Worm (Caenorhabditis elegans) whole organism, L3 larva: ENCODE results near the gene nspc-4.

Source experiments
- elt-3 ChIP-seq, 3 experiments: fragments of 150-350 bp in 1 of 3; sonication (generic microtip) in 2 of 3; optimal IDR thresholded peaks; 2 replicates in 2 of 3; 4 replicates in 1 of 3; lab custom pipeline; 2014 to 2017; ENCODE audit warnings: missing biosample characterization in 3 of 3, missing genetic modification characterization in 3 of 3
- eor-1 ChIP-seq, 2 experiments: fragments of 150-350 bp; optimal IDR thresholded peaks; 2 replicates each; lab custom pipeline; 2014 to 2018; ENCODE audit warnings: missing biosample characterization in 2 of 2, missing genetic modification characterization in 2 of 2
- fkh-10 ChIP-seq: sonication (generic microtip); optimal IDR thresholded peaks from 2 replicates; lab custom pipeline; 2017; ENCODE audit warnings: missing biosample characterization, missing genetic modification reagents, missing genetic modification characterization
- jun-1 ChIP-seq: fragments of 150-350 bp; optimal IDR thresholded peaks from 2 replicates; lab custom pipeline; 2014; ENCODE audit warnings: missing biosample characterization, missing genetic modification reagents, missing genetic modification characterization
- mdl-1 ChIP-seq: fragments of 150-350 bp; optimal IDR thresholded peaks from 2 replicates; lab custom pipeline; 2014; ENCODE audit warnings: missing biosample characterization, missing genetic modification characterization
- nhr-237 ChIP-seq: fragments of 150-350 bp; optimal IDR thresholded peaks from 2 replicates; lab custom pipeline; 2014; ENCODE audit warnings: missing biosample characterization, missing genetic modification characterization
- skn-1 ChIP-seq: fragments of 150-350 bp; optimal IDR thresholded peaks from 2 replicates; lab custom pipeline; 2014; ENCODE audit warnings: missing biosample characterization, missing genetic modification characterization
- unc-62 ChIP-seq: fragments of 150-350 bp; sonication (generic microtip); optimal IDR thresholded peaks from 4 replicates; lab custom pipeline; 2014; ENCODE audit warnings: missing biosample characterization, missing genetic modification reagents, missing genetic modification characterization
- ztf-4 ChIP-seq: fragments of 150-350 bp; optimal IDR thresholded peaks from 2 replicates; lab custom pipeline; 2014; ENCODE audit warnings: missing biosample characterization, missing genetic modification characterization

DNA sequence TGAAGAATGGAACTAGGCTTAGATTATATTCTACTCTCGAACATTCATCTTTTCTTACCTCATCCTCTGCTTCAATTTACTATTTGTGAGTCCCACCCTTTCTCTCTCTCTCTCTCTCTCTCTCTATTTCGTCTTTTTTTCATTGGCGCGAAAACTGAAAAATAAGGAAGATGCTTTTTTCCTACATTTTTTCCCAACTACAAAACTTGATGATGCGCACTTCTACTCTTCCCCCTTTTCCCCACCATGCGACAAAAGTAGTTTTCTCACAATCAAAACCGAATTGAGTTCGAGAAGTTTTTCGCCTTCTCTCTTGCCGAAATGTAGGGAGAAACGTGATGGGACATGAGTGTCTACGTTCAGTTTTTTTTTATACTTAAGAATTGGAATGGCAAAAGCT, 48.3 kb downstream of the nspc-4 start:
- TF ChIP-seq unc-62 (GFP tag; lab: Kevin White, UChicago) (no peak), elt-3 (tag; optimal IDR thresholded peaks at IDR 0.05; lab: Kevin White, UChicago) (no peak), nhr-237 (tag; lab: Kevin White, UChicago) (no peak), fkh-10 (GFP tag; lab: Kevin White, UChicago) (peak; percentile 79), ztf-4 (tag; lab: Kevin White, UChicago) (no peak), mdl-1 (tag; lab: Kevin White, UChicago) (no peak), jun-1 (tag; lab: Kevin White, UChicago) (no peak), eor-1 (tag; optimal IDR thresholded peaks at IDR 0.05; lab: Kevin White, UChicago) (no peak), skn-1 (tag; lab: Kevin White, UChicago) (no peak)
